Worm (Caenorhabditis elegans) whole organism, L2 larva: Measurements from ENCODE around the gene C09B9.2.

Experiments
- R02D3.7 ChIP-seq: fragments of 150-350 bp; optimal IDR thresholded peaks from 2 replicates; lab custom pipeline; 2014; ENCODE audit warnings: missing biosample characterization, missing genetic modification characterization
- ZK546.5 ChIP-seq: sonication (generic microtip); optimal IDR thresholded peaks from 2 replicates; lab custom pipeline; 2017; ENCODE audit warnings: missing biosample characterization, missing genetic modification characterization
- ceh-82 ChIP-seq: fragments of 150-350 bp; optimal IDR thresholded peaks from 2 replicates; lab custom pipeline; 2014; ENCODE audit warnings: missing biosample characterization, missing genetic modification characterization
- elt-1 ChIP-seq: fragments of 150-350 bp; optimal IDR thresholded peaks from 2 replicates; lab custom pipeline; 2014; ENCODE audit warnings: missing biosample characterization, missing genetic modification characterization
- lsy-2 ChIP-seq, 2 experiments: fragments of 150-350 bp in 1 of 2; sonication (generic microtip) in 1 of 2; optimal IDR thresholded peaks; 2 replicates each; lab custom pipeline; 2014 to 2017; ENCODE audit warnings: missing biosample characterization in 2 of 2, missing genetic modification characterization in 2 of 2
- mbf-1 ChIP-seq: sonication (generic microtip); optimal IDR thresholded peaks from 2 replicates; lab custom pipeline; 2017; ENCODE audit warnings: missing biosample characterization, missing genetic modification characterization
- nhr-12 ChIP-seq: fragments of 150-350 bp; optimal IDR thresholded peaks from 2 replicates; lab custom pipeline; 2014; ENCODE audit warnings: missing biosample characterization, missing genetic modification characterization
- nhr-237 ChIP-seq: fragments of 150-350 bp; optimal IDR thresholded peaks from 2 replicates; lab custom pipeline; 2014; ENCODE audit warnings: missing biosample characterization, missing genetic modification characterization
- nhr-25 ChIP-seq: fragments of 150-350 bp; sonication (generic microtip); optimal IDR thresholded peaks from 3 replicates; lab custom pipeline; 2014; ENCODE audit warnings: missing biosample characterization, missing genetic modification characterization
- nhr-77 ChIP-seq: fragments of 150-350 bp; optimal IDR thresholded peaks from 2 replicates; lab custom pipeline; 2014; ENCODE audit warnings: missing biosample characterization, missing genetic modification characterization
- unc-39 ChIP-seq: fragments of 150-350 bp; optimal IDR thresholded peaks from 2 replicates; lab custom pipeline; 2014; ENCODE audit warnings: missing biosample characterization, missing genetic modification characterization

ce11 chrIV:4986246-4986645 lies 42.8 kb upstream of the C09B9.2 start, which contains the start of gene clec-177:
- no peak for TF ChIP-seq nhr-237 (tag; lab: Kevin White, UChicago)
- TF ChIP-seq nhr-12 (tag; lab: Kevin White, UChicago) = no peak
- no peak for TF ChIP-seq lsy-2 (tag; optimal IDR thresholded peaks at IDR 0.05; lab: Kevin White, UChicago)
- TF ChIP-seq nhr-77 (tag; lab: Kevin White, UChicago) = no peak
- TF ChIP-seq unc-39 (tag; lab: Kevin White, UChicago) = no peak
- no peak for TF ChIP-seq mbf-1 (tag; lab: Kevin White, UChicago)
- TF ChIP-seq elt-1 (tag; lab: Kevin White, UChicago) = no peak
- TF ChIP-seq ZK546.5 (tag; lab: Kevin White, UChicago) = no peak
- TF ChIP-seq ceh-82 = no peak
- no peak for TF ChIP-seq nhr-25
- TF ChIP-seq R02D3.7 (tag; lab: Kevin White, UChicago) = no peak
